Fruit fly (Drosophila melanogaster): ENCODE results near the gene Spn.

The Spn gene

dm6 chr3L:2531386-2532176, 22.5 kb downstream of the Spn start (continued):
- TF ChIP-seq HLHmδ (GFP tag; optimal IDR thresholded peaks at IDR 0.05): peak; percentile 59
- TF ChIP-seq pzg (GFP tag; optimal IDR thresholded peaks at IDR 0.05): peak; percentile 44
- peak; percentile 34 for TF ChIP-seq MBD-R2 (GFP tag; IDR thresholded peaks at IDR 0.05)
- no peak for TF ChIP-seq Lpt (GFP tag; optimal IDR thresholded peaks at IDR 0.05)
- peak; percentile 47 for TF ChIP-seq Ssrp (tag; optimal IDR thresholded peaks at IDR 0.05)
- peak; percentile 52 for TF ChIP-seq CG13424 (tag; optimal IDR thresholded peaks at IDR 0.05)
- peak; percentile 80 for TF ChIP-seq hkb (optimal IDR thresholded peaks at IDR 0.05)
- TF ChIP-seq hkb (GFP tag; IDR thresholded peaks at IDR 0.05): peak; percentile 79
- peak; percentile 75 for TF ChIP-seq cas (GFP tag; IDR thresholded peaks at IDR 0.05)
- peak; percentile 99 for TF ChIP-seq CG14965 (GFP tag; optimal IDR thresholded peaks at IDR 0.05; ENCODE audit: borderline replicate concordance)
- TF ChIP-seq Awh (GFP tag; IDR thresholded peaks at IDR 0.05): peak; percentile 87
- TF ChIP-seq yki (optimal IDR thresholded peaks at IDR 0.05): no peak
- peak; percentile 42 for TF ChIP-seq Dref (GFP tag; IDR thresholded peaks at IDR 0.05)
- TF ChIP-seq CG17829 (tag; optimal IDR thresholded peaks at IDR 0.05): peak; percentile 55
- peak; percentile 63 for TF ChIP-seq CG9215 (GFP tag; IDR thresholded peaks at IDR 0.05)
- peak; percentile 66 for TF ChIP-seq CG17912 (GFP tag; optimal IDR thresholded peaks at IDR 0.05)
- TF ChIP-seq crp (GFP tag; optimal IDR thresholded peaks at IDR 0.05): peak in 1 of 2 experiments; percentile 31
- no peak for TF ChIP-seq Neu2 (GFP tag; optimal IDR thresholded peaks at IDR 0.05; ENCODE audit: borderline replicate concordance)
- peak; percentile 45 for TF ChIP-seq trem (tag; optimal IDR thresholded peaks at IDR 0.05)
- no peak for TF ChIP-seq CG1792 (GFP tag; optimal IDR thresholded peaks at IDR 0.05)
- TF ChIP-seq CG14860 (GFP tag; IDR thresholded peaks at IDR 0.05; ENCODE audit: partially characterized antibody): no peak
- TF ChIP-seq CG15073 (GFP tag; optimal IDR thresholded peaks at IDR 0.05): no peak
- no peak for TF ChIP-seq crol (GFP tag; IDR thresholded peaks at IDR 0.05)
- TF ChIP-seq al (GFP tag; IDR thresholded peaks at IDR 0.05): peak; percentile 64
- TF ChIP-seq fd102C (GFP tag; optimal IDR thresholded peaks at IDR 0.05): no peak
- no peak for TF ChIP-seq ERR (GFP tag; optimal IDR thresholded peaks at IDR 0.05)
- TF ChIP-seq zfh1 (GFP tag; IDR thresholded peaks at IDR 0.05): peak; percentile 78
- TF ChIP-seq wek (GFP tag; optimal IDR thresholded peaks at IDR 0.05): peak; percentile 83
- TF ChIP-seq CG8924 (tag; optimal IDR thresholded peaks at IDR 0.05): peak; percentile 80
- peak; percentile 56 for TF ChIP-seq CG11085 (GFP tag; IDR thresholded peaks at IDR 0.05)
- no peak for TF ChIP-seq usp (GFP tag; optimal IDR thresholded peaks at IDR 0.05)
- TF ChIP-seq phol (tag; optimal IDR thresholded peaks at IDR 0.05): peak; percentile 76
- 0 out of 2 replicates have a peak, but pooled peaks have one; percentile 11 for TF ChIP-seq gt (GFP tag; IDR thresholded peaks at IDR 0.05)
- TF ChIP-seq CG7357 (GFP tag; IDR thresholded peaks at IDR 0.05): peak; percentile 47; the same call in 1 of the 3 replicates
- TF ChIP-seq CG6791 (GFP tag; IDR thresholded peaks at IDR 0.05; ENCODE audit: partially characterized antibody): no peak
- no peak for TF ChIP-seq Gsc (GFP tag; IDR thresholded peaks at IDR 0.05)
- TF ChIP-seq Poxn (GFP tag; IDR thresholded peaks at IDR 0.05): 0 out of 2 replicates have a peak, but pooled peaks have one; percentile 8
- peak; percentile 73 for TF ChIP-seq CG12391 (tag; optimal IDR thresholded peaks at IDR 0.05)
- peak; percentile 63 to 69 for TF ChIP-seq dpn (GFP tag; optimal IDR thresholded peaks at IDR 0.05)
- peak; percentile 71 for TF ChIP-seq CG3407 (GFP tag; optimal IDR thresholded peaks at IDR 0.05)
- peak; percentile 63 for TF ChIP-seq MTF-1 (GFP tag; optimal IDR thresholded peaks at IDR 0.05; ENCODE audit: borderline replicate concordance)
- TF ChIP-seq knrl (GFP tag; IDR thresholded peaks at IDR 0.05; ENCODE audit: partially characterized antibody): peak; percentile 74
- peak; percentile 20 for TF ChIP-seq tio (GFP tag; optimal IDR thresholded peaks at IDR 0.05)
- peak; percentile 14 for TF ChIP-seq NC2β (GFP tag; optimal IDR thresholded peaks at IDR 0.05)
- peak; percentile 71 for TF ChIP-seq tgo (GFP tag; IDR thresholded peaks at IDR 0.05)
- TF ChIP-seq CG34422 (GFP tag; IDR thresholded peaks at IDR 0.05): peak; percentile 76
- TF ChIP-seq gcm (GFP tag; optimal IDR thresholded peaks at IDR 0.05): peak; percentile 80
- TF ChIP-seq sima (GFP tag; optimal IDR thresholded peaks at IDR 0.05): no peak
- TF ChIP-seq tup (GFP tag; optimal IDR thresholded peaks at IDR 0.05): peak; percentile 51
